Worm (Caenorhabditis elegans): ENCODE measurements around the gene sri-40.

sri-40 gene

DNA sequence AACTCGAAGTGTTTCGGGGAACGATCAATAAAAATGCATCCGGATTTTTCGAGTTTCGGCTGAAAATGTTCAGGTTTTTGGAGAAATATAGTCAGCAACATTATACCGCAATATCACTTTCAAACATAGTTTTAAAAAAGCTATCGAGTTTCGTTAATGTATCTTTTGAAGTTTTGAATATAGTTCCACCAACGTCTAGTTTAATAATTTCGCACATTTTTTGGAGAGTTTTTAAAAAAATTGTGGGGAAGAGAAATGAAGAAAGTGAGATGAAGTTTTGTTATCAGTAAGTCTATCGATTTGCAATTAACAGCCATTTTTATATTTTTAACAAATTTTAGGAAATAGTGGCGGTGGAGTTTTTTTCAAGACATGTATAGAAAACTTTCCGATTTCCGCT, 48.0 kb downstream of the sri-40 start, which contains the start of gene ZC239.17:
Gene ZC239.17 (minus strand): TSS at position 101 of the 400 bp plus-strand sequence.
- TF ChIP-seq lim-6 (tag; optimal IDR thresholded peaks at IDR 0.05), result no peak
- no peak for TF ChIP-seq fkh-10 (GFP tag; optimal IDR thresholded peaks at IDR 0.05)
- no peak for TF ChIP-seq odd-2 (tag; optimal IDR thresholded peaks at IDR 0.05)
- TF ChIP-seq npax-4 (tag; optimal IDR thresholded peaks at IDR 0.05), result no peak
- TF ChIP-seq unc-86 (tag; optimal IDR thresholded peaks at IDR 0.05), result no peak
- no peak for TF ChIP-seq F13H6.1 (tag; optimal IDR thresholded peaks at IDR 0.05)
- TF ChIP-seq ceh-18 (tag; optimal IDR thresholded peaks at IDR 0.05), result no peak
- TF ChIP-seq sox-4 (tag; optimal IDR thresholded peaks at IDR 0.05), result no peak
